Worm (Caenorhabditis elegans): Measurements from ENCODE around the gene R05D3.12.

The R05D3.12 gene

DNA sequence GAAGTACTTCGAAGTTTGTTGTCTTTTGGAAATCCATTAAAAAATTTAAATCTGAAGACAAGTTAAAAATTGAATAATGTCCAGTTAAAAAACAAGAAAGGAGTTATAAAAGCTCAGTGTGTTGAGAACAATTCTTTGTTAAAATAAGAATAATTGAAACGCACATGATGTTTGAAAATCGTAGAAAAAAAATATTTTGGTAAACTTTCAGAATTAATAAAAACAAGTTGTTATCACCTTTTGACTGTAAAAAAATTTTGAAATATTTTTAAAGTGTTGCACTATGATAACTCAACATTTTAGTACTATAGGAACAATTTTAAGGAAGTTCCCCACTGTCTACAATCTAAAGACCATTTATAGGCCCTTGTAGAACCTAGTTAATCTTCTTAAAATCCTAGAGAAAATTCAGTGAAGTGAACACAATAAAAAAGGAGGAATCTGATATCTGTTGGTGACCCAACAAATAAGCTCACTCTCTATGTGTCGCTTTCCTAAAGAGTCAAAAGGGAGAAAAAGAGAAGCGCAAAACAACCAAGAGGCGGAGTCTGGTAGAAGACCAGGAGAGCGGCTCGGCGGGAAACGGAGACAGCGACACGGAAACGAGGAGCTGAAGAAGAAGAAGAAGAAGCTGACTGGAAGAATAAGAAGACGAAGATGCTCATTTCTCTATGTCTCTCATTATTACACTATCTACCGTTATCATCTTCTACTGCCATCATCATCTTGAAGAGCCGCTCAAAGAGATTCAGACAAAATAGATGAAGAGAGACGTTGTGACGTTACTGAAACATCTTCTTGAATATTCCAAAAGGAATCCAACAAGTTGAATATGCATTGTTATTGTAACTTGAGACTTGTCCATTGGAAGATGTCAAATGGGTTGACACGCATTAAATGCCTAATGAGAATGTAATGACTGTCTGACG is 13.9 kb downstream of the R05D3.12 start, which contains the start of gene ZK353.10:
ZK353.10 (minus strand) TSS at position 51 of the 929 bp plus-strand sequence.
- TF ChIP-seq ceh-58 (GFP tag; IDR thresholded peaks at IDR 0.05) = no peak
- TF ChIP-seq ztf-3 (GFP tag; optimal IDR thresholded peaks at IDR 0.05) = no peak
- no peak for TF ChIP-seq snpc-1.1 (tag; optimal IDR thresholded peaks at IDR 0.05; ENCODE audit: insufficient read depth)
- no peak for TF ChIP-seq rcor-1 (GFP tag; IDR thresholded peaks at IDR 0.05)
- no peak for TF ChIP-seq attf-6 (GFP tag; IDR thresholded peaks at IDR 0.05)
- TF ChIP-seq zim-3 (tag; optimal IDR thresholded peaks at IDR 0.05) = no peak

ce11 chrIII:8395685-8396084 is 14.9 kb downstream of the R05D3.12 start, which contains the start of gene ZK353.3:
Gene ZK353.3 (plus strand): TSS chrIII:8395985.
- TF ChIP-seq nhr-120 (GFP tag; IDR thresholded peaks at IDR 0.05) (no peak), ztf-28 (GFP tag; IDR thresholded peaks at IDR 0.05) (no peak), egl-18 (GFP tag; IDR thresholded peaks at IDR 0.05) (no peak), F55B11.4 (tag; optimal IDR thresholded peaks at IDR 0.05; ENCODE audit: borderline replicate concordance, insufficient read depth) (no peak), fkh-3 (tag; optimal IDR thresholded peaks at IDR 0.05) (no peak), lsy-27 (tag; optimal IDR thresholded peaks at IDR 0.05; ENCODE audit: borderline replicate concordance, insufficient read depth) (no peak), hrde-1 (tag; optimal IDR thresholded peaks at IDR 0.05; ENCODE audit: borderline replicate concordance) (no peak), bed-2 (GFP tag; IDR thresholded peaks at IDR 0.05) (no peak), dpl-1 (GFP tag; optimal IDR thresholded peaks at IDR 0.05) (no peak), nhr-90 (tag; optimal IDR thresholded peaks at IDR 0.05) (no peak), madf-10 (tag; optimal IDR thresholded peaks at IDR 0.05) (no peak), F22D6.2 (tag; optimal IDR thresholded peaks at IDR 0.05) (no peak), snpc-1.3 (tag; optimal IDR thresholded peaks at IDR 0.05; ENCODE audit: insufficient read depth) (no peak)

ce11 chrIII:8398411-8398810 is 17.7 kb downstream of the R05D3.12 start, which contains the start of gene ZK353.2:
Gene ZK353.2 (plus strand): TSS chrIII:8398711.
- TF ChIP-seq chd-7 (tag; optimal IDR thresholded peaks at IDR 0.05) = no peak
- no peak for TF ChIP-seq snpc-1.1 (tag; optimal IDR thresholded peaks at IDR 0.05; ENCODE audit: insufficient read depth)
- no peak for TF ChIP-seq dpl-1 (GFP tag; optimal IDR thresholded peaks at IDR 0.05)
- no peak for TF ChIP-seq mes-4 (tag; optimal IDR thresholded peaks at IDR 0.05)
- no peak for TF ChIP-seq bed-1 (GFP tag; IDR thresholded peaks at IDR 0.05)
- TF ChIP-seq Y56A3A.18 (GFP tag; IDR thresholded peaks at IDR 0.05) = no peak
- no peak for TF ChIP-seq somi-1 (GFP tag; optimal IDR thresholded peaks at IDR 0.05)

- TF ChIP-seq nfyb-1 (GFP tag; IDR thresholded peaks at IDR 0.05) = 0 out of 2 replicates have a peak, but pooled peaks have one; percentile 42
- TF ChIP-seq ztf-6 (GFP tag; IDR thresholded peaks at IDR 0.05) = no peak
- no peak for TF ChIP-seq hsf-1 (GFP tag; IDR thresholded peaks at IDR 0.05)
- TF ChIP-seq ceh-100 (GFP tag; IDR thresholded peaks at IDR 0.05) = no peak
- TF ChIP-seq ama-1 (optimal IDR thresholded peaks at IDR 0.05) = no peak
- no peak for TF ChIP-seq ama-1 (GFP tag; optimal IDR thresholded peaks at IDR 0.05)
- no peak for TF ChIP-seq tbx-9 (tag; optimal IDR thresholded peaks at IDR 0.05; ENCODE audit: borderline replicate concordance)
- no peak for TF ChIP-seq ceh-91 (GFP tag; IDR thresholded peaks at IDR 0.05)
- TF ChIP-seq snpc-1.1 (tag; optimal IDR thresholded peaks at IDR 0.05; ENCODE audit: insufficient read depth) = no peak
- TF ChIP-seq nhr-80 (tag; optimal IDR thresholded peaks at IDR 0.05) = peak; percentile 97
- no peak for TF ChIP-seq C17E4.6 (GFP tag; IDR thresholded peaks at IDR 0.05)
- TF ChIP-seq T07F8.4 (tag; optimal IDR thresholded peaks at IDR 0.05) = no peak
- no peak for TF ChIP-seq nfya-1 (tag; optimal IDR thresholded peaks at IDR 0.05; ENCODE audit: borderline replicate concordance, insufficient read depth)
- no peak for TF ChIP-seq mxl-1 (tag; optimal IDR thresholded peaks at IDR 0.05)
- no peak for TF ChIP-seq xnd-1 (tag; optimal IDR thresholded peaks at IDR 0.05)
- TF ChIP-seq dox-1 (GFP tag; IDR thresholded peaks at IDR 0.05) = peak; percentile 44; the same call in 1 of the 2 replicates
- no peak for TF ChIP-seq efl-1 (GFP tag; optimal IDR thresholded peaks at IDR 0.05)
- TF ChIP-seq lsl-1 (GFP tag; optimal IDR thresholded peaks at IDR 0.05) = no peak
- TF ChIP-seq Y56A3A.18 (GFP tag; IDR thresholded peaks at IDR 0.05) = no peak
- no peak for TF ChIP-seq repo-1 (tag; optimal IDR thresholded peaks at IDR 0.05)
These were observed 19.7 kb downstream of the R05D3.12 start for ce11 chrIII:8400478-8400877.
